Worm (Caenorhabditis elegans) whole organism, late embryonic: Measurements from ENCODE around the gene tre-3.

Source experiments
- C38D4.7 ChIP-seq: fragments of 200-800 bp; sonication (Bioruptor generic); optimal IDR thresholded peaks from 2 replicates; lab custom pipeline; 2018; ENCODE audit warnings: mild to moderate bottlenecking, missing genetic modification characterization, moderate library complexity, missing compliant biosample characterization
- F13H6.1 ChIP-seq: sonication (generic microtip); optimal IDR thresholded peaks from 2 replicates; lab custom pipeline; 2016; ENCODE audit warnings: missing genetic modification characterization, missing compliant biosample characterization
- T23F11.4 ChIP-seq: fragments of 200-800 bp; sonication (Bioruptor generic); optimal IDR thresholded peaks from 2 replicates; lab custom pipeline; 2018; ENCODE audit warnings: mild to moderate bottlenecking, missing genetic modification characterization, missing compliant biosample characterization
- Y22D7AL.16 ChIP-seq: sonication (generic microtip); optimal IDR thresholded peaks from 2 replicates; lab custom pipeline; 2016; ENCODE audit warnings: missing genetic modification characterization, missing compliant biosample characterization
- ceh-18 ChIP-seq: sonication (generic microtip); optimal IDR thresholded peaks from 2 replicates; lab custom pipeline; 2016; ENCODE audit warnings: missing genetic modification characterization, missing compliant biosample characterization
- ceh-19 ChIP-seq: fragments of 200-800 bp; sonication (Bioruptor generic); optimal IDR thresholded peaks from 2 replicates; lab custom pipeline; 2018; ENCODE audit warnings: mild to moderate bottlenecking, missing genetic modification characterization, missing compliant biosample characterization
- ceh-2 ChIP-seq: sonication (generic microtip); optimal IDR thresholded peaks from 2 replicates; lab custom pipeline; 2016; ENCODE audit warnings: missing genotype, missing genetic modification characterization, missing compliant biosample characterization
- ceh-22 ChIP-seq: sonication (generic microtip); optimal IDR thresholded peaks from 2 replicates; lab custom pipeline; 2017; ENCODE audit warnings: missing biosample characterization, missing genetic modification characterization
- ceh-24 ChIP-seq: sonication (generic microtip); optimal IDR thresholded peaks from 2 replicates; lab custom pipeline; 2016; ENCODE audit warnings: mild to moderate bottlenecking, missing genetic modification characterization, missing compliant biosample characterization
- ceh-30 ChIP-seq: fragments of 150-350 bp; optimal IDR thresholded peaks from 2 replicates; lab custom pipeline; 2014; ENCODE audit warnings: missing biosample characterization, missing genetic modification characterization
- ceh-31 ChIP-seq: sonication (generic microtip); optimal IDR thresholded peaks from 2 replicates; lab custom pipeline; 2016; ENCODE audit warnings: missing genetic modification characterization, missing compliant biosample characterization
- ceh-34 ChIP-seq: sonication (generic microtip); optimal IDR thresholded peaks from 2 replicates; lab custom pipeline; 2016; ENCODE audit warnings: mild to moderate bottlenecking, missing genetic modification characterization, missing compliant biosample characterization
- ceh-48 ChIP-seq: sonication (generic microtip); optimal IDR thresholded peaks from 2 replicates; lab custom pipeline; 2016; ENCODE audit warnings: missing genetic modification characterization, inconsistent platforms, missing compliant biosample characterization
- ceh-6 ChIP-seq: fragments of 200-800 bp; sonication (Bioruptor generic); optimal IDR thresholded peaks from 2 replicates; lab custom pipeline; 2018; ENCODE audit warnings: mild to moderate bottlenecking, missing genetic modification characterization, missing compliant biosample characterization
- che-1 ChIP-seq: sonication (generic microtip); optimal IDR thresholded peaks from 2 replicates; lab custom pipeline; 2016; ENCODE audit warnings: mild to moderate bottlenecking, missing genetic modification characterization, missing compliant biosample characterization
- elt-2 ChIP-seq: sonication (generic microtip); optimal IDR thresholded peaks from 2 replicates; lab custom pipeline; 2016; ENCODE audit warnings: missing genetic modification reagents, missing genetic modification characterization, missing compliant biosample characterization
- fkh-6 ChIP-seq: sonication (generic microtip); optimal IDR thresholded peaks from 2 replicates; lab custom pipeline; 2016; ENCODE audit warnings: missing genetic modification characterization, missing compliant biosample characterization
- hlh-13 ChIP-seq: fragments of 200-800 bp; sonication (Bioruptor generic); optimal IDR thresholded peaks from 2 replicates; lab custom pipeline; 2018; ENCODE audit warnings: mild to moderate bottlenecking, missing genetic modification characterization, missing compliant biosample characterization
- hlh-15 ChIP-seq: sonication (generic microtip); optimal IDR thresholded peaks from 2 replicates; lab custom pipeline; 2016; ENCODE audit warnings: missing genetic modification characterization, missing compliant biosample characterization
- hlh-30 ChIP-seq: sonication (generic microtip); optimal IDR thresholded peaks from 2 replicates; lab custom pipeline; 2017; ENCODE audit warnings: antibody characterized with exemption, missing genetic modification characterization, missing compliant biosample characterization; ENCODE audit not compliant: insufficient read depth
- lin-11 ChIP-seq: fragments of 200-800 bp; sonication (Bioruptor generic); optimal IDR thresholded peaks from 2 replicates; lab custom pipeline; 2018; ENCODE audit warnings: mild to moderate bottlenecking, missing genetic modification characterization, missing compliant biosample characterization
- mec-3 ChIP-seq: sonication (generic microtip); optimal IDR thresholded peaks from 2 replicates; lab custom pipeline; 2016; ENCODE audit warnings: borderline replicate concordance, missing genetic modification characterization, missing compliant biosample characterization
- nfya-1 ChIP-seq: sonication (generic microtip); optimal IDR thresholded peaks from 2 replicates; lab custom pipeline; 2017; ENCODE audit warnings: missing genetic modification characterization, mild to moderate bottlenecking, missing compliant biosample characterization, antibody characterized with exemption, moderate library complexity
- nhr-11 ChIP-seq: fragments of 150-350 bp; optimal IDR thresholded peaks from 2 replicates; lab custom pipeline; 2014; ENCODE audit warnings: missing biosample characterization, missing genetic modification characterization
- nhr-232 ChIP-seq: sonication (generic microtip); optimal IDR thresholded peaks from 2 replicates; lab custom pipeline; 2016; ENCODE audit warnings: missing genetic modification characterization, missing compliant biosample characterization
- odd-2 ChIP-seq: sonication (generic microtip); optimal IDR thresholded peaks from 2 replicates; lab custom pipeline; 2017; ENCODE audit warnings: antibody characterized with exemption, mild to moderate bottlenecking, missing genetic modification characterization, missing compliant biosample characterization
- pax-1 ChIP-seq: fragments of 150-350 bp; optimal IDR thresholded peaks from 2 replicates; lab custom pipeline; 2014; ENCODE audit warnings: missing biosample characterization, missing genetic modification characterization
- pros-1 ChIP-seq: fragments of 150-350 bp; optimal IDR thresholded peaks from 2 replicates; lab custom pipeline; 2014; ENCODE audit warnings: missing biosample characterization, missing genetic modification reagents, missing genetic modification characterization
- sox-4 ChIP-seq: sonication (generic microtip); optimal IDR thresholded peaks from 2 replicates; lab custom pipeline; 2017; ENCODE audit warnings: mild to moderate bottlenecking, missing genetic modification characterization, inconsistent platforms, missing compliant biosample characterization
- syd-9 ChIP-seq: sonication (generic microtip); optimal IDR thresholded peaks from 2 replicates; lab custom pipeline; 2016; ENCODE audit warnings: mild to moderate bottlenecking, missing genetic modification characterization, moderate library complexity, missing compliant biosample characterization
- tbx-7 ChIP-seq: sonication (generic microtip); optimal IDR thresholded peaks from 2 replicates; lab custom pipeline; 2016; ENCODE audit warnings: missing genotype, missing genetic modification characterization, missing compliant biosample characterization
- unc-55 ChIP-seq: sonication (generic microtip); optimal IDR thresholded peaks from 2 replicates; lab custom pipeline; 2017; ENCODE audit warnings: missing biosample characterization, missing genetic modification reagents, missing genetic modification characterization
- zip-5 ChIP-seq: sonication (generic microtip); optimal IDR thresholded peaks from 2 replicates; lab custom pipeline; 2016; ENCODE audit warnings: missing genetic modification characterization, missing compliant biosample characterization
- ztf-16 ChIP-seq: sonication (generic microtip); optimal IDR thresholded peaks from 2 replicates; lab custom pipeline; 2017; ENCODE audit warnings: missing genetic modification characterization, missing compliant biosample characterization

Gene tre-3

DNA sequence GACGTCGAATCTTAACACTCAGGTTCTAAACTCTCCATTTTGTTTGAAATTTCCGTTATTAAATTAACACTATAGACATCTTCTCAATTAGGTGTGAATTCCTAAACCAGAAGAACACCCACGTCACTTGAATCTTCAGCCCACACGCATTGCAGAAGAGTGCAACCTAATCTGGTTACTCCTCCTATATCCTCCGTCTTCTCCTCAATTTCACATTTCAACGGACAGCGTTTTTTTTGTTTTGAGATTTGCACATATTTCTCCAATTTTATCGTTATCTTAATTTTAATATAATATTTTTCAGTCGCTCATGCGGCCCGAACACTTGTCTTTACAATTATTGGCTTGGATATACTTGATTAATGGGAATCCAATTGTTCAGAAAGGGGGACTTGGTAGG, 41.7 kb upstream of the tre-3 start, which contains the start of gene smoc-1:
Gene smoc-1, plus strand, starts transcription at position 301 of the 400 bp plus-strand sequence.
- TF ChIP-seq tbx-7 (tag; lab: Kevin White, UChicago) (no peak), ceh-18 (tag; lab: Kevin White, UChicago) (no peak), ceh-22 (tag; lab: Kevin White, UChicago) (no peak), che-1 (tag; lab: Kevin White, UChicago) (no peak), ceh-31 (tag; lab: Kevin White, UChicago) (no peak), ceh-34 (tag; lab: Kevin White, UChicago) (no peak), T23F11.4 (GFP tag; lab: Kevin White, UChicago) (no peak), ztf-16 (tag; lab: Kevin White, UChicago) (no peak), mec-3 (tag; lab: Kevin White, UChicago) (no peak), fkh-6 (tag; lab: Kevin White, UChicago) (no peak), nfya-1 (tag; lab: Kevin White, UChicago) (no peak), ceh-6 (GFP tag; lab: Kevin White, UChicago) (no peak)

DNA sequence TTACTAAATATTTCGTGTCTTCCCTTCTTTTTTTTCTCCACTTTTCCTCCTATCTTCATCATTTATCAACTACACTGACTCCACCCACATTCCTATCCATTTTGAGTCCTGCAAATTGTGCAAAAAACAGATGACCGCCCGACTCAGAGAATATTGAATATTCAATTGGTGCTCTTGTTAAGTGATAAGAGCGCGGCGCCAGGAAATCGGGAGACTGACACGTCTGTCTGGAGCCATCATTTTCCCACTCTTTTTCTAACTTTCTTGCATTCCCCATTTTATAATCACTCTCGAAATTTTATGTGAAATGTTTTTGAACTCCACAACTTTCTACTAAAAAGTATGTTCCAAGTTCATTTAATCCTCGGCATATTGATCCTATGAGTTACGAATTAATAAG, 40.1 kb upstream of the tre-3 start:
- TF ChIP-seq ceh-30 (tag; lab: Kevin White, UChicago) (no peak), zip-5 (tag; lab: Kevin White, UChicago) (no peak), unc-55 (GFP tag; lab: Kevin White, UChicago) (no peak), hlh-13 (GFP tag; lab: Kevin White, UChicago) (no peak), syd-9 (tag; lab: Kevin White, UChicago) (no peak), nhr-232 (tag; lab: Kevin White, UChicago) (no peak), odd-2 (tag; lab: Kevin White, UChicago) (no peak)

DNA sequence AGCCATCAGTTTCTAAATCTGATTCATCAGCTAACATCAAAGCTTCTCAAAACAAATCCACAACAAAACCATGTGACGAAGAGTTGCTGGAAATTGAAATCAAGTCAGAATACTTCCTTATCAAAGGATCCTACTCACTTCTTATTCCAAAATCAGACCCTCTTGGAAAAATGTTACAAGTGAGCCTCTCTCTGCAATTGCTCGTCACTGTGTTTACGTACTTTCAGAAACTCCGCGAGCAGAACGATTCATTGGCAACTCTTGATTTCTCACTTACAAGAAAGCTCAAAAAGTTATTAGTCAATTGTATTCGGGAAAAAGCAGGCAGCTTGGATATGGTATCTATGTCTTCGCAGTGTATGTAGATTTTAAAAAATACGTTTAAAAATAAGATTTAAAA, 35.8 kb upstream of the tre-3 start:
- TF ChIP-seq sox-4 (tag; lab: Kevin White, UChicago) (no peak), ceh-2 (tag; lab: Kevin White, UChicago) (no peak), ceh-19 (GFP tag; lab: Kevin White, UChicago) (no peak), tbx-7 (tag; lab: Kevin White, UChicago) (no peak), hlh-30 (tag; lab: Kevin White, UChicago) (no peak), Y22D7AL.16 (tag; lab: Kevin White, UChicago) (no peak), lin-11 (no peak), nhr-11 (tag; lab: Kevin White, UChicago) (no peak), ceh-30 (tag; lab: Kevin White, UChicago) (no peak), F13H6.1 (tag; lab: Kevin White, UChicago) (no peak), ceh-6 (GFP tag; lab: Kevin White, UChicago) (no peak)
- TF ChIP-seq, all 69 proteins: peak for 0

DNA sequence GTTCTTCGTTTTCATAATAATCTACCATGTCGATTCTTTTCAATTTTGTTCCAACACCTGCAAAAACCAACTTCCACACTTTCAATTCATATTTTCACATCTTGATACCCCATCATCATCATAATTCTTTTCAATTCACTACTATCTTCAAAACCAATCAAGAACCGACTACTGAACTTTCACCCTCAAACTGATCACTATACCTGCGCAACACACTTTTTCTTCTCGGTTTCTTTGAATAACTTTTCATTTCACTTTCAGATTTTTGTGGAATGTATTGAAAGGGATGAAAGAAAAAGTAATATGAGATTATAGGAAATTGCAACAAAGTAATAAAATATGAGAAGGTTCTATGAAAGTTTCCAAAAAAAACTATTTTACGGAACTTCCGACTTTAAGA, 25.4 kb upstream of the tre-3 start:
- TF ChIP-seq pros-1 (tag; lab: Kevin White, UChicago) (no peak), ztf-16 (tag; lab: Kevin White, UChicago) (no peak), sox-4 (tag; lab: Kevin White, UChicago) (no peak), ceh-18 (tag; lab: Kevin White, UChicago) (no peak), ceh-30 (tag; lab: Kevin White, UChicago) (no peak), pax-1 (tag; lab: Kevin White, UChicago) (no peak), ceh-2 (tag; lab: Kevin White, UChicago) (no peak), ceh-19 (GFP tag; lab: Kevin White, UChicago) (no peak), hlh-13 (GFP tag; lab: Kevin White, UChicago) (no peak), lin-11 (no peak), C38D4.7 (GFP tag; lab: Kevin White, UChicago) (no peak), ceh-24 (tag; lab: Kevin White, UChicago) (no peak), ceh-48 (tag; lab: Kevin White, UChicago) (no peak), elt-2 (tag; lab: Kevin White, UChicago) (no peak), nhr-11 (tag; lab: Kevin White, UChicago) (no peak), hlh-15 (tag; lab: Kevin White, UChicago) (no peak), odd-2 (tag; lab: Kevin White, UChicago) (no peak)
